Fruit fly (Drosophila melanogaster): ENCODE results near the gene mRpL55.

mRpL55 gene

DNA sequence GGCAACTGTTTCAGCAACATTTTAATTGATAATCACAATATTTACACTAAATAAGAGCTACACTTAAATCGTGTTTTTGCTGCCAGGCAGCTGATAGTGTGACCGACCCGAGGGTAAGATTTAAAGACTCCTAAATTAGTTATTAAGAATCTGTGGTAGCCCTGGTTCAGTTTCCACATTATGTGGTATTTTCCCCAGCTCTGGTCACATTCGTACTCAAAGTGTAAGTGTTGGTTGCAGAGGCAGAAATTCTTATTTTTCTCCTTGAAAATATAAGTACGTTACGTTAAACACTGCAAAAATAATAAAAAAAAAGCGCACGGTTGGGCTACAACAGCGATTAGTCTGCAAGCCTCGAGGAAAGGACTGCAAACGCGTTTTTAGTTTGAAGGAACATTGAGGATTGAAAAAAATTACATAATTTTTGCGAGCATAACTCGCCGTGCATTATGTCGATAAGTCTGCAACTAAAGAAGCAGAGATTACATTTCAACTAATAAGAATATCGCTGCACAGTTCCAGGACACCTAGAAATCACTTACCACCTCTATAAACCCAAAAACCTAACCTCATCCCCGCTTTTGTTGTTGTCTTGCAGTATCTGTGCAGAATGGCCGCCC, at the start of gene mRpL55, which contains the start of gene ATPsynD:
TSS of gene mRpL55 (minus strand) at position 107 of the 620 bp plus-strand sequence.
TSS of gene ATPsynD (plus strand) at position 202 of the 620 bp plus-strand sequence.
- peak; percentile 8 for TF ChIP-seq Myc (optimal IDR thresholded peaks at IDR 0.05)
- peak; percentile 10 for TF ChIP-seq h (GFP tag; optimal IDR thresholded peaks at IDR 0.05)
- no peak for TF ChIP-seq jim (GFP tag; optimal IDR thresholded peaks at IDR 0.05)
- peak; percentile 8 for TF ChIP-seq HLH106 (tag; optimal IDR thresholded peaks at IDR 0.05)
- TF ChIP-seq Rel (GFP tag; optimal IDR thresholded peaks at IDR 0.05), result no peak
- peak; percentile 25 for TF ChIP-seq Rel (tag; optimal IDR thresholded peaks at IDR 0.05)
- TF ChIP-seq rgr (GFP tag; optimal IDR thresholded peaks at IDR 0.05), result peak; percentile 28
- peak; percentile 19 for TF ChIP-seq Hnf4 (GFP tag; optimal IDR thresholded peaks at IDR 0.05)
- no peak for TF ChIP-seq dsf (GFP tag; optimal IDR thresholded peaks at IDR 0.05; ENCODE audit: borderline replicate concordance)
- TF ChIP-seq Dif (GFP tag; optimal IDR thresholded peaks at IDR 0.05; ENCODE audit: partially characterized antibody), result peak; percentile 14
- no peak for TF ChIP-seq Sp1 (GFP tag; optimal IDR thresholded peaks at IDR 0.05)

DNA sequence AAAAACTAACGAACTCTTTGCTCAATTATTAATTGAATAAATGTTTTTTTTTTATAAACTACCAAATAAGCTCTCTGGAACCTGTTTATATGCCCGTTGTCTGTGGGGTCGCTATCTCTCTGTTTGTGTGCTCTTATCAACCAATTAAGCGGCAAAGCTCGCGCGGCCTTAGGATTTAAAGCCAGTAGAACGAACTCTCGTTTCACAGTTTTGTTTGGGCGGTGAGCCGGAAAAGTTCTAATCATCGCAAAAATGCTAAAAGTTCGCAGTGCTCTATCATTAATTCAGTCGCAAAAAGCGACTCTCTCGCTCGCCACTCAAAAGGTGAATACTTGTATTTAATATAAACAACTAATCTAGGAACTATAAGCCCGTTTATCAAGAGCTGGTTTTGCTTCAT, 40.3 kb upstream of the mRpL55 start, which contains the start of gene Cyp12a4:
TSS of gene Cyp12a4 (plus strand) at position 202 of the 400 bp plus-strand sequence.
- no peak for TF ChIP-seq lola (GFP tag; optimal IDR thresholded peaks at IDR 0.05)

DNA sequence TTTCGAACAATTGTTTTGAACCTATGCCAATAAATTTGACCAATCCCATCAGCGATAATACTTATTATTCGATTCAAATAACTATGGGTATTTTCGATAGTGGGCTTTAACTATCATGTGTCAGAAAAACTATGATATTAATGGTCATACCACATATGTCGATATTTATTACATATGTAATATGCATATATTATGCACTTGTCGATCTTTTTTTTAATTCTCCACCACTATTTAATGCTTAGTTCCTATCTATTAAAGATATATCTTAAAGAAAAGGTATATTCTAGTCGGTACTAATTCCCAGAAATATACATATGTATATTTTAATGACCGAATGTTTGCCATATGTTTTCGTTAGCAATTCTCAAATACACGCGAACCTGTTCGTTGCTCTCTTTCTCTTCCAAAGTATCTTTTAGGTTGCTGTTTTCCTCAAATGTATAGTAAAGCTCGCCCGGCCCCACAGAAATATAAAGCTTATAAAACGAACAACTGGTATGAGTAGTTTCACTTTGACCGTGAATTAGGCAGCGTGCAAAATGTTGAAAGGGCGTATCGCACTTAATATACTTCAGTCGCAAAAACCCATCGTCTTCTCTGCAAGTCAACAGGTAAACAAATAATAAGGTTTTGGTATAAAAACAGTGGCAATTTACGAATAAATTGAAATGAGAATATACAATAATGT, 37.6 kb upstream of the mRpL55 start, which contains the start of gene Cyp12a5:
TSS of gene Cyp12a5 (plus strand) at position 503 of the 688 bp plus-strand sequence.
- TF ChIP-seq CG9705 (GFP tag; optimal IDR thresholded peaks at IDR 0.05), result no peak
- no peak for TF ChIP-seq Abd-B (GFP tag; optimal IDR thresholded peaks at IDR 0.05)
- TF ChIP-seq rgr (GFP tag; optimal IDR thresholded peaks at IDR 0.05), result no peak
- TF ChIP-seq Hr83 (GFP tag; optimal IDR thresholded peaks at IDR 0.05; ENCODE audit: poor library complexity, severe bottlenecking), result no peak
- TF ChIP-seq dl (GFP tag; optimal IDR thresholded peaks at IDR 0.05; ENCODE audit: insufficient read depth in 1 of 2, partially characterized antibody in 2 of 2), result no peak
- no peak for TF ChIP-seq Mio (GFP tag; optimal IDR thresholded peaks at IDR 0.05)
- no peak for TF ChIP-seq usp (GFP tag; optimal IDR thresholded peaks at IDR 0.05)
- peak; percentile 41 for TF ChIP-seq OdsH (GFP tag; optimal IDR thresholded peaks at IDR 0.05)
- TF ChIP-seq foxo (GFP tag; optimal IDR thresholded peaks at IDR 0.05), result peak in 1 of 2 experiments; percentile 12
- TF ChIP-seq ey (GFP tag; optimal IDR thresholded peaks at IDR 0.05), result no peak
- no peak for TF ChIP-seq Hr78 (GFP tag; optimal IDR thresholded peaks at IDR 0.05)
- no peak for TF ChIP-seq lola (GFP tag; optimal IDR thresholded peaks at IDR 0.05)
- no peak for TF ChIP-seq CrebA (GFP tag; optimal IDR thresholded peaks at IDR 0.05; ENCODE audit: borderline replicate concordance)
- TF ChIP-seq Dif (GFP tag; optimal IDR thresholded peaks at IDR 0.05; ENCODE audit: partially characterized antibody), result no peak
- TF ChIP-seq fru (GFP tag; optimal IDR thresholded peaks at IDR 0.05), result peak; percentile 24
- peak; percentile 29 for TF ChIP-seq h (GFP tag; optimal IDR thresholded peaks at IDR 0.05)
- no peak for TF ChIP-seq psq (GFP tag; optimal IDR thresholded peaks at IDR 0.05)
- TF ChIP-seq Vsx2 (GFP tag; optimal IDR thresholded peaks at IDR 0.05; ENCODE audit: partially characterized antibody), result no peak
- TF ChIP-seq Dfd (GFP tag; optimal IDR thresholded peaks at IDR 0.05), result no peak
- no peak for TF ChIP-seq pan (optimal IDR thresholded peaks at IDR 0.05)
- no peak for TF ChIP-seq GATAd (GFP tag; optimal IDR thresholded peaks at IDR 0.05)
- TF ChIP-seq Myc (optimal IDR thresholded peaks at IDR 0.05), result no peak
- no peak for TF ChIP-seq sv (GFP tag; optimal IDR thresholded peaks at IDR 0.05)

DNA sequence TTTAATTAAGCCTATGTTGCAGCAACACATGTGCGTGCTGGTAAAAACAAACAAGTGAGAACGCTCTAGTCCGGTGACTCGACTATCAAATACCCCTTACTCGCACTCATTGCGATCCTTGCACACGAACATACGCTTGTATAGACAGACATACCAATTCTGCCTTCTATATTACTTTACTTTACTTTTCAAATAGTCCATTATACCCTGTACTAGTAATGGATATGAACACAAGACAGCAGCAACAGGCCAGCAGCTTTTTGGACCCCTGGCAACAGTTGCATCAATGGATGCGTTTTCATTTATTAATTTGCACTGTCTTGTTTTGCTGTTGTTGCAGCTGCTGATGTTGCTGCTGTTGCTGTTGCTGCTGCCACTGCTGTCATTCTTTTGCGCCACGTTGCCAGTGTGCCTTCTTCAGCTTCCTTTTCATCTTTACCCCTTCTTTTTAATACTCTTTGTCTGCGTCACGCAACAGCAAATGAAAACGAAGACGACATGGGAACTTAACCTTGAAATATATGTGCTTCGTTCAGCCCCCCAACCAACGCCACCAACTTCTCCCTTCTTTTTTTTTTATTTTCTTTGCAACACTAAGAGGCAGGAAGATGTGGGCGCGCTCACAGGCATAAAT, 23.9 kb upstream of the mRpL55 start:
- TF ChIP-seq Sp1 (GFP tag; optimal IDR thresholded peaks at IDR 0.05), result peak; percentile 59
- no peak for TF ChIP-seq Hnf4 (GFP tag; optimal IDR thresholded peaks at IDR 0.05)
- peak; percentile 80 for TF ChIP-seq h (GFP tag; optimal IDR thresholded peaks at IDR 0.05)
- peak; percentile 89 for TF ChIP-seq woc (GFP tag; optimal IDR thresholded peaks at IDR 0.05)
- TF ChIP-seq sage (GFP tag; optimal IDR thresholded peaks at IDR 0.05), result no peak
- TF ChIP-seq Rel (GFP tag; optimal IDR thresholded peaks at IDR 0.05), result no peak
- TF ChIP-seq Rel (tag; optimal IDR thresholded peaks at IDR 0.05), result no peak
- peak; percentile 34 for TF ChIP-seq pan (optimal IDR thresholded peaks at IDR 0.05)
- TF ChIP-seq dl (GFP tag; optimal IDR thresholded peaks at IDR 0.05; ENCODE audit: insufficient read depth in 1 of 2, partially characterized antibody in 2 of 2), result no peak
- TF ChIP-seq fru (GFP tag; optimal IDR thresholded peaks at IDR 0.05), result peak; percentile 82
- no peak for TF ChIP-seq GATAd (GFP tag; optimal IDR thresholded peaks at IDR 0.05)
- peak in 1 of 2 experiments; percentile 86 for TF ChIP-seq foxo (GFP tag; optimal IDR thresholded peaks at IDR 0.05)
- no peak for TF ChIP-seq jim (GFP tag; optimal IDR thresholded peaks at IDR 0.05)
- peak; percentile 64 for TF ChIP-seq psq (GFP tag; optimal IDR thresholded peaks at IDR 0.05)
- TF ChIP-seq Myc (optimal IDR thresholded peaks at IDR 0.05), result no peak
- peak; percentile 77 for TF ChIP-seq HLH106 (tag; optimal IDR thresholded peaks at IDR 0.05)
- peak; percentile 45 for TF ChIP-seq CG32264 (GFP tag; optimal IDR thresholded peaks at IDR 0.05)
- peak; percentile 83 for TF ChIP-seq ey (GFP tag; optimal IDR thresholded peaks at IDR 0.05)
- peak; percentile 71 for TF ChIP-seq CrebA (GFP tag; optimal IDR thresholded peaks at IDR 0.05; ENCODE audit: borderline replicate concordance)
- no peak for TF ChIP-seq Dif (GFP tag; optimal IDR thresholded peaks at IDR 0.05; ENCODE audit: partially characterized antibody)
- peak; percentile 78 for TF ChIP-seq br (GFP tag; optimal IDR thresholded peaks at IDR 0.05)
- peak; percentile 75 for TF ChIP-seq rgr (GFP tag; optimal IDR thresholded peaks at IDR 0.05)
- TF ChIP-seq Dfd (GFP tag; optimal IDR thresholded peaks at IDR 0.05), result peak; percentile 32
- peak; percentile 69 for TF ChIP-seq OdsH (GFP tag; optimal IDR thresholded peaks at IDR 0.05)
- peak; percentile 59 for TF ChIP-seq dmrt93B (GFP tag; optimal IDR thresholded peaks at IDR 0.05)
- TF ChIP-seq Mio (GFP tag; optimal IDR thresholded peaks at IDR 0.05), result no peak
- no peak for TF ChIP-seq lola (GFP tag; optimal IDR thresholded peaks at IDR 0.05)
- TF ChIP-seq Jra (GFP tag; optimal IDR thresholded peaks at IDR 0.05), result peak; percentile 47
- no peak for TF ChIP-seq Abd-B (GFP tag; optimal IDR thresholded peaks at IDR 0.05)
